Fruit fly (Drosophila melanogaster): ENCODE data around the gene CG12535.

CG12535 gene

dm6 chrX:3454715-3455114 is 6.0 kb upstream of the CG12535 start (continued):
- TF ChIP-seq Asciz (GFP tag; optimal IDR thresholded peaks at IDR 0.05) (no peak), CG31441 (GFP tag; IDR thresholded peaks at IDR 0.05) (peak; percentile 8; the same call in 1 of the 2 replicates), CTCF (GFP tag; optimal IDR thresholded peaks at IDR 0.05) (no peak), CG10321 (GFP tag; IDR thresholded peaks at IDR 0.05) (no peak), dmrt11E (tag; optimal IDR thresholded peaks at IDR 0.05) (peak; percentile 12), Dp (GFP tag; optimal IDR thresholded peaks at IDR 0.05) (no peak), CG2678 (tag; optimal IDR thresholded peaks at IDR 0.05) (peak; percentile 20), CrebB (tag; optimal IDR thresholded peaks at IDR 0.05) (no peak), croc (GFP tag; conservative IDR thresholded peaks at IDR 0.05) (no peak), CG18764 (GFP tag; optimal IDR thresholded peaks at IDR 0.05) (peak; percentile 15), gem (tag; optimal IDR thresholded peaks at IDR 0.05) (peak; percentile 47), CG34376 (GFP tag; optimal IDR thresholded peaks at IDR 0.05) (no peak), CG4404 (GFP tag; IDR thresholded peaks at IDR 0.05) (no peak), CG8944 (GFP tag; optimal IDR thresholded peaks at IDR 0.05) (no peak), CG2202 (tag; optimal IDR thresholded peaks at IDR 0.05) (no peak), NK7.1 (GFP tag; optimal IDR thresholded peaks at IDR 0.05) (no peak), Taf1 (GFP tag; IDR thresholded peaks at IDR 0.05) (no peak), CG4424 (GFP tag; optimal IDR thresholded peaks at IDR 0.05) (no peak), Atf-2 (GFP tag; optimal IDR thresholded peaks at IDR 0.05) (no peak), tio (GFP tag; optimal IDR thresholded peaks at IDR 0.05) (no peak), grau (tag; optimal IDR thresholded peaks at IDR 0.05) (peak; percentile 9), ato (GFP tag; IDR thresholded peaks at IDR 0.05; ENCODE audit: partially characterized antibody) (no peak), Med (GFP tag) (peak; percentile 36), Trl (optimal IDR thresholded peaks at IDR 0.05) (no peak), Trl (GFP tag; optimal IDR thresholded peaks at IDR 0.05) (no peak), fd96Cb (tag; optimal IDR thresholded peaks at IDR 0.05) (peak; percentile 36), HLHmδ (GFP tag; optimal IDR thresholded peaks at IDR 0.05) (no peak), odd (GFP tag; optimal IDR thresholded peaks at IDR 0.05) (no peak), NFAT (GFP tag; IDR thresholded peaks at IDR 0.05) (no peak), CG6272 (GFP tag; IDR thresholded peaks at IDR 0.05) (no peak), Gug (GFP tag; IDR thresholded peaks at IDR 0.05) (no peak), CG43689 (GFP tag; IDR thresholded peaks at IDR 0.05) (no peak), chm (GFP tag; IDR thresholded peaks at IDR 0.05) (peak; percentile 51; the same call in 1 of the 2 replicates), TFAM (GFP tag; optimal IDR thresholded peaks at IDR 0.05) (no peak), stc (GFP tag; IDR thresholded peaks at IDR 0.05) (no peak), CG13287 (GFP tag; IDR thresholded peaks at IDR 0.05; ENCODE audit: partially characterized antibody) (no peak), CG3163 (GFP tag; optimal IDR thresholded peaks at IDR 0.05) (no peak), grn (GFP tag; optimal IDR thresholded peaks at IDR 0.05) (no peak), CG7987 (GFP tag; optimal IDR thresholded peaks at IDR 0.05) (no peak), CG17568 (GFP tag; optimal IDR thresholded peaks at IDR 0.05) (no peak), CG2712 (tag; optimal IDR thresholded peaks at IDR 0.05) (peak; percentile 48), nmo (GFP tag; optimal IDR thresholded peaks at IDR 0.05) (peak; percentile 18), CG14050 (GFP tag; IDR thresholded peaks at IDR 0.05) (no peak), Nf-YB (GFP tag; optimal IDR thresholded peaks at IDR 0.05) (no peak), CG10462 (GFP tag; optimal IDR thresholded peaks at IDR 0.05) (no peak), dysf (GFP tag; IDR thresholded peaks at IDR 0.05) (no peak), dmrt99B (tag; optimal IDR thresholded peaks at IDR 0.05) (peak; percentile 25), zfh1 (GFP tag; IDR thresholded peaks at IDR 0.05) (0 out of 3 replicates have a peak, but pooled peaks have one; percentile 31), otp (GFP tag; IDR thresholded peaks at IDR 0.05) (0 out of 3 replicates have a peak, but pooled peaks have one; percentile 40), tin (GFP tag; optimal IDR thresholded peaks at IDR 0.05) (peak; percentile 10), tup (GFP tag; optimal IDR thresholded peaks at IDR 0.05) (no peak), CG17328 (GFP tag; IDR thresholded peaks at IDR 0.05) (peak; percentile 31; the same call in 1 of the 2 replicates), Dfd (GFP tag; optimal IDR thresholded peaks at IDR 0.05) (no peak)
